Fruit fly (Drosophila melanogaster): ENCODE results near the gene Fpgs1.

dm6 chrX:12596353-12597107 lies 15.1 kb upstream of the Fpgs1 start:
- no peak for TF ChIP-seq CG14711 (tag; optimal IDR thresholded peaks at IDR 0.05)
- TF ChIP-seq CG5204 (GFP tag; optimal IDR thresholded peaks at IDR 0.05): no peak
- TF ChIP-seq CG11617 (GFP tag; optimal IDR thresholded peaks at IDR 0.05): no peak
- peak; percentile 14 for TF ChIP-seq cic (GFP tag; optimal IDR thresholded peaks at IDR 0.05)
- no peak for TF ChIP-seq Hr96 (GFP tag; optimal IDR thresholded peaks at IDR 0.05)
- no peak for TF ChIP-seq Clk (GFP tag; optimal IDR thresholded peaks at IDR 0.05)
- TF ChIP-seq CG7045 (GFP tag; optimal IDR thresholded peaks at IDR 0.05): no peak
- TF ChIP-seq bab1 (GFP tag; optimal IDR thresholded peaks at IDR 0.05): no peak
- no peak for TF ChIP-seq kay (GFP tag; ENCODE audit: borderline replicate concordance)
- peak; percentile 41 for TF ChIP-seq CG1620 (GFP tag; optimal IDR thresholded peaks at IDR 0.05)
- TF ChIP-seq CG12768 (GFP tag; optimal IDR thresholded peaks at IDR 0.05): peak; percentile 34
- no peak for TF ChIP-seq CG33017 (tag; optimal IDR thresholded peaks at IDR 0.05)
- TF ChIP-seq toe (GFP tag; optimal IDR thresholded peaks at IDR 0.05): no peak
- peak; percentile 46 for TF ChIP-seq tj (GFP tag; optimal IDR thresholded peaks at IDR 0.05)

All from whole organism, adult.